Worm (Caenorhabditis elegans): ENCODE results near the gene F59A1.13.

The F59A1.13 gene

DNA sequence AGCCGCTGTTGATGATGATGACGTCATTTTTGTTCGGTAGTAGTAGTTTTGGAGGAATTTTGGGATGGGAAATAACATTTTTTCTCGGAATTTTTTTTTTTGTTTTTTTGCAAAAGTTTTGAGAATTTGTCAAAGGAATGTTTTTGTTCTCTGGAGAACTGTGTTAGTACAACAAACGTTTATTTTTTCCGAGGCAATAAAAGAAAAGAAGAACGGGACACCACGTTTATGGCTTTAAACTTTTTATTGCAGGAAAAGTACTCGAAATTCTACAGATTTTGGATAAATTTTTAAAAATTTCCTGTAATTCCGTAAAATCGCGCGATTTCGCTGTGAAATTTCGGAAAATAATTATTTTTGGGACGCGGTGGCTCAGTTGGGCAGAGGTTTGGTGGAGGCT lies at the start of gene F59A1.13:
Gene F59A1.13, minus strand, starts transcription at position 101 of the 400 bp plus-strand sequence.
- no peak for TF ChIP-seq jun-1 (tag; optimal IDR thresholded peaks at IDR 0.05)
- TF ChIP-seq mml-1 (tag; optimal IDR thresholded peaks at IDR 0.05), result no peak
- TF ChIP-seq nhr-25 (tag; optimal IDR thresholded peaks at IDR 0.05), result no peak
- no peak for TF ChIP-seq skn-1 (tag; optimal IDR thresholded peaks at IDR 0.05)
- no peak for TF ChIP-seq tbx-2 (tag; optimal IDR thresholded peaks at IDR 0.05)
- TF ChIP-seq fkh-2 (tag; optimal IDR thresholded peaks at IDR 0.05), result no peak
- TF ChIP-seq ceh-28 (tag; optimal IDR thresholded peaks at IDR 0.05), result no peak
- TF ChIP-seq elt-1 (tag; optimal IDR thresholded peaks at IDR 0.05), result no peak
- no peak for TF ChIP-seq nhr-23 (tag; optimal IDR thresholded peaks at IDR 0.05)
- TF ChIP-seq nhr-77 (tag; optimal IDR thresholded peaks at IDR 0.05), result no peak
- no peak for TF ChIP-seq mdl-1 (tag; optimal IDR thresholded peaks at IDR 0.05)
- no peak for TF ChIP-seq pha-4 (tag; optimal IDR thresholded peaks at IDR 0.05)
- TF ChIP-seq aly-2 (tag; optimal IDR thresholded peaks at IDR 0.05), result no peak
- TF ChIP-seq nhr-76 (tag; optimal IDR thresholded peaks at IDR 0.05), result no peak
- TF ChIP-seq ztf-4 (tag; optimal IDR thresholded peaks at IDR 0.05), result no peak
- TF ChIP-seq fos-1 (tag; optimal IDR thresholded peaks at IDR 0.05), result no peak

DNA sequence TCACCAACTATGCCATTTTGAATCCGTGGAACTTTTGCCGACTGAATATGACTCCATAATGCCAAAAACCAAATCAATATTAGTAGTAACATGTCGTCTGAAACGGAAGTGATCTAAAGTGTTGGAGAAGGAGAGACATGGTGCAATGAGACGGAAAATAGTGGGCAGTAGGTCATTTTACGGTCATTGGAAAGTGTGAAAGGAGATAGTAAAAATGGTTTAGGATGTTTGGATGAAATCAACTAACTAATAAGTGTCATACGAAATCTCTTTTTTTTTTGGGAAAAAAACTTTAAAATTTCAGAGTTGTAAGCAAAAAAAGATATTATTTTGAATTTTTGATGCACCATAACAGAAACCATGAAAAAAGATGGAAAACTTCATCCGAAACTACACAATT lies 49.0 kb upstream of the F59A1.13 start, which contains the start of gene cutl-4:
Gene cutl-4, minus strand, starts transcription at position 101 of the 400 bp plus-strand sequence.
- TF ChIP-seq tbx-2 (tag; optimal IDR thresholded peaks at IDR 0.05), result no peak
- no peak for TF ChIP-seq nhr-28 (tag; optimal IDR thresholded peaks at IDR 0.05)
- no peak for TF ChIP-seq fkh-10 (GFP tag; optimal IDR thresholded peaks at IDR 0.05)
- TF ChIP-seq hmg-11 (tag; optimal IDR thresholded peaks at IDR 0.05), result no peak
- TF ChIP-seq mdl-1 (tag; optimal IDR thresholded peaks at IDR 0.05), result no peak
- TF ChIP-seq unc-62 (GFP tag; optimal IDR thresholded peaks at IDR 0.05), result no peak
- no peak for TF ChIP-seq egl-5 (tag; optimal IDR thresholded peaks at IDR 0.05)
- no peak for TF ChIP-seq elt-1 (tag; optimal IDR thresholded peaks at IDR 0.05)
- TF ChIP-seq snpc-4 (tag; optimal IDR thresholded peaks at IDR 0.05), result no peak
- TF ChIP-seq nhr-12 (tag; optimal IDR thresholded peaks at IDR 0.05), result no peak
- TF ChIP-seq ceh-16 (tag; optimal IDR thresholded peaks at IDR 0.05), result no peak
- TF ChIP-seq nhr-77 (tag; optimal IDR thresholded peaks at IDR 0.05), result no peak
- no peak for TF ChIP-seq ceh-9 (tag; optimal IDR thresholded peaks at IDR 0.05)
- no peak for TF ChIP-seq daf-12 (tag; optimal IDR thresholded peaks at IDR 0.05)

DNA sequence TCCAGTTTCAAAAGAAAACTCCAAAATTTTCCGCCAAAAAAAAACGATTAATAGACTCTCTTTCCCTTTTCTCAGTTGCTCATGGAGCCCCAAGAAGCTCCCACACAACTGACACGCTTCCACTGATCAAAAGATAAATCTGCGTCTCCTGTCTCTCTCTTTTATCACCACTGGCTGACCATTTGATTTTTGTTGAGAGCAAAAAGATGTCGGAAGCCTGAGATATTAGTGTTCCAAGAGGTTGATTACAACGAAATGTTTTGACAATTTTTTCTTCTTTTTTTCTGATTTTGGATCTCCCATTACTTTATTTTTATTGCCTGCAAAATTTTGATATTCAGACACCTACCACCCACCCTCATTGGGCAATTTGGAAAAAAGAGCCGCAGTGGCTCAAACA lies 41.7 kb upstream of the F59A1.13 start, which contains the start of gene twk-42:
Gene twk-42, minus strand, starts transcription at position 101 of the 400 bp plus-strand sequence.
- TF ChIP-seq egl-5 (tag; optimal IDR thresholded peaks at IDR 0.05) (no peak), skn-1 (tag; optimal IDR thresholded peaks at IDR 0.05) (no peak), nhr-23 (tag; optimal IDR thresholded peaks at IDR 0.05) (no peak), lin-39 (tag; optimal IDR thresholded peaks at IDR 0.05) (no peak), nhr-67 (tag; optimal IDR thresholded peaks at IDR 0.05) (no peak), hmg-11 (tag; optimal IDR thresholded peaks at IDR 0.05) (no peak), nhr-237 (tag; optimal IDR thresholded peaks at IDR 0.05) (no peak), nhr-43 (tag; optimal IDR thresholded peaks at IDR 0.05; ENCODE audit: poor library complexity, severe bottlenecking) (no peak), nhr-77 (tag; optimal IDR thresholded peaks at IDR 0.05) (no peak), nhr-11 (tag; optimal IDR thresholded peaks at IDR 0.05) (no peak)

ce11 chrV:17728757-17729156 lies 37.9 kb upstream of the F59A1.13 start:
- TF ChIP-seq egl-5 (tag; optimal IDR thresholded peaks at IDR 0.05) (peak; percentile 57), nhr-23 (tag; optimal IDR thresholded peaks at IDR 0.05) (no peak), nhr-77 (tag; optimal IDR thresholded peaks at IDR 0.05) (no peak), nhr-28 (tag; optimal IDR thresholded peaks at IDR 0.05) (no peak), unc-62 (GFP tag; optimal IDR thresholded peaks at IDR 0.05) (no peak), lin-39 (tag; optimal IDR thresholded peaks at IDR 0.05) (peak; percentile 51), nhr-12 (tag; optimal IDR thresholded peaks at IDR 0.05) (no peak), fkh-2 (tag; optimal IDR thresholded peaks at IDR 0.05) (no peak), pqm-1 (tag; optimal IDR thresholded peaks at IDR 0.05) (no peak), fkh-10 (GFP tag; optimal IDR thresholded peaks at IDR 0.05) (no peak), lsy-12 (tag; optimal IDR thresholded peaks at IDR 0.05) (no peak), ztf-11 (tag; optimal IDR thresholded peaks at IDR 0.05) (no peak), mdl-1 (tag; optimal IDR thresholded peaks at IDR 0.05) (no peak), ceh-16 (tag; optimal IDR thresholded peaks at IDR 0.05) (no peak), fos-1 (tag; optimal IDR thresholded peaks at IDR 0.05) (no peak), nhr-11 (tag; optimal IDR thresholded peaks at IDR 0.05) (peak; percentile 58), ama-1 (optimal IDR thresholded peaks at IDR 0.05) (no peak), elt-3 (tag; optimal IDR thresholded peaks at IDR 0.05) (no peak), nhr-67 (tag; optimal IDR thresholded peaks at IDR 0.05) (no peak), nhr-25 (tag; optimal IDR thresholded peaks at IDR 0.05) (no peak), elt-1 (tag; optimal IDR thresholded peaks at IDR 0.05) (no peak), nhr-76 (tag; optimal IDR thresholded peaks at IDR 0.05) (no peak), R02D3.7 (tag; optimal IDR thresholded peaks at IDR 0.05) (no peak)

All from whole organism, L3 larva.